Worm (Caenorhabditis elegans): ENCODE results near the gene F43H9.4.

Gene F43H9.4

DNA sequence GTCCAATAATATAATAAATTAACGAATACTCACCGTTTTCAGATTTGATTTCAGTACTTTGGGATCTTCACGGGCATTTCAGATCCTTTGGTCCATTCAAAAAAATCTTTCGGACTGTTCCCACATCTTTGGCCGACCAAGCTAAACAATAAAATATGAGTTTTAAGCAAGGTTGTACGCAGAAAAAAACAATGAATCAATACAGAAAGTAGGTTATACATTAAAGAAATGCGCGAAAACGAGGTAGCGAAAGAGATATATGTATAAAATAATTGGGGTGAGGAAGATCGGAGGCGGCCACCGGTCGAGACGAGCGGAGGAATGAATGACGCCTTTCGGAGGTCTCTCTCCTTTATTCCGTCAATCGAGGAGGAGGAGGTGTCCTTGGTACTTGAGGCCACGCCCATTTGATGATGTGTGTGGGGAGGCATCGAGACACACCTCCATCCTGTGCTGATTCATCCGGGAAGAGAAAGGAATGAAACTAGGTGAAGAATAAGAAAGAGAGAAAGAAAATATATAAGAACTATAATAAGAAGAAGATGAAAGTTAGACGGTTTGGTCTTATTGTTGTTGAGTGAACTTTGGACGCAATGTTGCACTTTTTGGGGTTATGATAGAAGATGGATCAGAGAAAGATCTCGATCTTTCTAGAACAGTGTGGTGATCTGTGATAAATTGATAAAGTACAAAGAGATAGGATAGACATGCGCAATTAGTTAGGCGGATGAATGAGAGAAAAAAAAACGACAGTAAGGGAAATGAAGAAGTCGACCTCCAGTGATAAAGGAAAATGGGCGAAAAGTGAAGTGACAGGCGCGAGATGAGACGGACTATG, 14.0 kb downstream of the F43H9.4 start:
- TF ChIP-seq snpc-4 (tag; optimal IDR thresholded peaks at IDR 0.05) (no peak), blmp-1 (tag; optimal IDR thresholded peaks at IDR 0.05) (peak; percentile 70), tbx-8 (GFP tag; optimal IDR thresholded peaks at IDR 0.05) (peak; percentile 38), unc-62 (GFP tag; optimal IDR thresholded peaks at IDR 0.05) (peak; percentile 43), elt-3 (tag; optimal IDR thresholded peaks at IDR 0.05) (peak; percentile 52), bed-3 (GFP tag; optimal IDR thresholded peaks at IDR 0.05) (no peak), ceh-39 (tag; optimal IDR thresholded peaks at IDR 0.05) (no peak), drap-1 (GFP tag; optimal IDR thresholded peaks at IDR 0.05) (no peak), sptf-1 (tag; optimal IDR thresholded peaks at IDR 0.05) (no peak)

DNA sequence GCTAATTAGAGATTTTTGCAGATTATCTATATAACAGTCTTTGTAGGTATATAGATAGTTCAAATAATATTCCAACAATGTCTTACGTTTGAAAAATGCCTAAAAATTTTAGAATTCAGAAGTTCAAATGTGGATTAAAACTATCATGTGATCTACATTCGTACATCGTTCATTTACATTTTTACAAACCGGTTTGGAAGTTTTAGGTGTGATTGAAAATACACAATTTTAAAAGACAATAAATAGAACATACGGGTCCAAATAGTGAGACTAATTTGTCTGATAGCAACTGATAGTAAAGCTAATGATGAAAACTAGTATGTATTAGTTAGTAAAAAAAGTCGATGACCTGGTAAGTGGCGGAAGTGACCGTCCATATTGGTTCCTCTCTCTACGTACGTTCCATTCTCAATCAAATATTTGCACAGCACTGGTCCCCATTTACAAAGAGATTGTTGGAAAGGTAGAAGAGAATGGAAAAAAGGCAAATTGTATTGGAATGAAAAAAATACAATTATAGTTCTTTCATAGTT, 14.9 kb downstream of the F43H9.4 start:
- TF ChIP-seq M03D4.4 (tag; optimal IDR thresholded peaks at IDR 0.05): no peak
- TF ChIP-seq sem-2 (GFP tag; optimal IDR thresholded peaks at IDR 0.05): no peak

DNA sequence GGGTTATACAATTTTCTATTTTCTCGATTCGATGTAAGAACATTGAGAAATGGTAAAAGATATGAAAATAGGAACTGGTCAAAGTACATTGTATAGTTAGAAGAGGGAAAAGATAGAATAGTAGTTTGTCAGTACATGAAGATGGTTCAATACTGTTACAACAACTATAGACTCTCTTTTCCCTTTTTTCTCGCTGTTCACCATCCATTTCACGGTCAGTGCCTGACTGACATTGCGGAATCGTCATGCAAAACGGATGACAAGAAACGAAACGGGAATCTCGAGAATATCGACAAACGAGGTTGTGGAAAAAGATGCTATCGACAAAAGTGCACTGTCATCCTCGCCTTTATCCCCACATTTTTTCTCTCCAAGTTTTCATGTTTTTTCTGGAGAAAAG, 17.2 kb downstream of the F43H9.4 start:
- TF ChIP-seq unc-120 (tag; optimal IDR thresholded peaks at IDR 0.05; ENCODE audit: poor library complexity, severe bottlenecking) (no peak), elt-1 (tag; optimal IDR thresholded peaks at IDR 0.05; ENCODE audit: borderline replicate concordance, insufficient read depth) (peak; percentile 38)

DNA sequence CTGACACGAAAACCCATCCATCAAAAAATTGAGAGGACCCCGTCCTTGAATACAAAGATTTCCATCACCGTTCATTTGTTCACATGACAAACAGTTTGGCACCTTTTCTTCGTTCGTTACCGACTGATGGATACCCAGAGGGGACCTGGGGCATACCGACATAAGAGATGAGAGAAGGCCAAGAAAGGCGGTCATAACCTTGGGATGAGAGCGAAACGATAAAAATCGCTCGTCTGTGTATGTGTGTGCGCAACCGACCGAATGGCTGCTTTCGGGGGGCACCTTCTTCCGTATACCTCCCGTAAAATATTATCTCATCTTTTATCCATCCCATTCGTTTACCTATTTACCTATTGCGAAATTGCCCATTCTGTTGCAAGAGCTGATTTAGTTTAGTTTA, 18.4 kb downstream of the F43H9.4 start:
- no peak for TF ChIP-seq ces-1 (GFP tag; optimal IDR thresholded peaks at IDR 0.05)
- no peak for TF ChIP-seq elt-3 (tag; optimal IDR thresholded peaks at IDR 0.05)
- TF ChIP-seq snpc-4 (tag; optimal IDR thresholded peaks at IDR 0.05): no peak
- TF ChIP-seq pha-4 (tag; optimal IDR thresholded peaks at IDR 0.05): no peak
- no peak for TF ChIP-seq unc-120 (tag; optimal IDR thresholded peaks at IDR 0.05; ENCODE audit: poor library complexity, severe bottlenecking)
- TF ChIP-seq mep-1 (tag; optimal IDR thresholded peaks at IDR 0.05): no peak
- no peak for TF ChIP-seq nhr-12 (tag; optimal IDR thresholded peaks at IDR 0.05)
- TF ChIP-seq hlh-1 (tag; optimal IDR thresholded peaks at IDR 0.05): no peak
- TF ChIP-seq bed-3 (GFP tag; optimal IDR thresholded peaks at IDR 0.05): no peak
- no peak for TF ChIP-seq sem-2 (GFP tag; optimal IDR thresholded peaks at IDR 0.05)
- no peak for TF ChIP-seq tbx-8 (GFP tag; optimal IDR thresholded peaks at IDR 0.05)
- no peak for TF ChIP-seq lsy-2 (tag; optimal IDR thresholded peaks at IDR 0.05)
- no peak for TF ChIP-seq flh-1 (GFP tag; optimal IDR thresholded peaks at IDR 0.05)
- TF ChIP-seq ceh-83 (GFP tag; optimal IDR thresholded peaks at IDR 0.05): no peak
- TF ChIP-seq mls-2 (tag; optimal IDR thresholded peaks at IDR 0.05): no peak
- no peak for TF ChIP-seq nhr-76 (tag; optimal IDR thresholded peaks at IDR 0.05)
- peak; percentile 49 for TF ChIP-seq unc-62 (GFP tag; optimal IDR thresholded peaks at IDR 0.05)
- TF ChIP-seq ztf-11 (tag; optimal IDR thresholded peaks at IDR 0.05): no peak
- TF ChIP-seq blmp-1 (tag; optimal IDR thresholded peaks at IDR 0.05): no peak
- TF ChIP-seq nhr-2 (tag; optimal IDR thresholded peaks at IDR 0.05): peak; percentile 49
- no peak for TF ChIP-seq unc-39 (tag; optimal IDR thresholded peaks at IDR 0.05)
- no peak for TF ChIP-seq M03D4.4 (tag; optimal IDR thresholded peaks at IDR 0.05)
- peak; percentile 51 for TF ChIP-seq ham-2 (GFP tag; optimal IDR thresholded peaks at IDR 0.05)
- TF ChIP-seq nhr-28 (tag; optimal IDR thresholded peaks at IDR 0.05): no peak
- no peak for TF ChIP-seq cnd-1 (tag; optimal IDR thresholded peaks at IDR 0.05)
- TF ChIP-seq elt-1 (tag; optimal IDR thresholded peaks at IDR 0.05; ENCODE audit: borderline replicate concordance, insufficient read depth): peak; percentile 54
- TF ChIP-seq sptf-1 (tag; optimal IDR thresholded peaks at IDR 0.05): no peak
- TF ChIP-seq ceh-43 (GFP tag; optimal IDR thresholded peaks at IDR 0.05): no peak
- no peak for TF ChIP-seq lin-13 (tag; optimal IDR thresholded peaks at IDR 0.05)
- no peak for TF ChIP-seq lin-32 (GFP tag; optimal IDR thresholded peaks at IDR 0.05)

DNA sequence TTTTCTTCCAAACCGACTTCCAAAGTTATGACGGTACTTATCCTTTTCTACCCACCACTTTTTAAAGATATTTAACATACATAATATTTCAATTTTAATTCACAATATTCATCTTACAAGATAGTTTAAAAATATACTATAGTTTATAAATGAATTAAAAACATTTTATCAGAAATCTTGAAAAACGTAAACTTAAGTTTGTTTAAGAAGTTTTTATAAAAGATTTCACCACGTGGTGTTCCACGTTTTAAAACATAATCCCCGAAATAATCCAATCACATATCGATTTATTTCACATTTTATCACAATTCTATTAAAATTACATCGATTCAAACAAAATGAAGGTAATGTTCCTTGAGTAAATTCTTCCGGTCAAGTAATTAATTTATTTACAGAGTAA, 20.2 kb downstream of the F43H9.4 start, which contains the start of gene ZC513.3:
Gene ZC513.3, plus strand, starts transcription at position 301 of the 400 bp plus-strand sequence.
- TF ChIP-seq flh-1 (GFP tag; optimal IDR thresholded peaks at IDR 0.05): no peak
- no peak for TF ChIP-seq lin-32 (GFP tag; optimal IDR thresholded peaks at IDR 0.05)
- TF ChIP-seq mab-5 (tag; optimal IDR thresholded peaks at IDR 0.05): no peak
- no peak for TF ChIP-seq mep-1 (tag; optimal IDR thresholded peaks at IDR 0.05)
- TF ChIP-seq sptf-1 (tag; optimal IDR thresholded peaks at IDR 0.05): no peak
- no peak for TF ChIP-seq nhr-237 (tag; optimal IDR thresholded peaks at IDR 0.05)
- no peak for TF ChIP-seq ceh-43 (GFP tag; optimal IDR thresholded peaks at IDR 0.05)
- TF ChIP-seq zip-8 (tag; optimal IDR thresholded peaks at IDR 0.05): no peak
- TF ChIP-seq ceh-39 (tag; optimal IDR thresholded peaks at IDR 0.05): no peak
- no peak for TF ChIP-seq bed-3 (GFP tag; optimal IDR thresholded peaks at IDR 0.05)
- TF ChIP-seq unc-62 (GFP tag; optimal IDR thresholded peaks at IDR 0.05): no peak
- no peak for TF ChIP-seq mls-2 (tag; optimal IDR thresholded peaks at IDR 0.05)
